Worm (Caenorhabditis elegans): ENCODE results near the gene B0252.1.

The B0252.1 gene

ce11 chrII:6935975-6936374 lies 16.5 kb downstream of the B0252.1 start:
- TF ChIP-seq C08G9.2 (tag; optimal IDR thresholded peaks at IDR 0.05) (no peak), unc-55 (GFP tag; optimal IDR thresholded peaks at IDR 0.05) (peak; percentile 26)

- TF ChIP-seq ztf-16 (tag; optimal IDR thresholded peaks at IDR 0.05) (no peak), T23F11.4 (GFP tag; optimal IDR thresholded peaks at IDR 0.05) (no peak), hlh-13 (GFP tag; optimal IDR thresholded peaks at IDR 0.05) (no peak), elt-4 (tag; optimal IDR thresholded peaks at IDR 0.05) (no peak), ceh-45 (GFP tag; IDR thresholded peaks at IDR 0.05) (no peak), rnt-1 (tag; optimal IDR thresholded peaks at IDR 0.05) (no peak), unc-86 (tag; optimal IDR thresholded peaks at IDR 0.05) (no peak), ceh-19 (GFP tag; optimal IDR thresholded peaks at IDR 0.05) (no peak)
Measured at ce11 chrII:6936528-6936927, 17.0 kb downstream of the B0252.1 start.

DNA sequence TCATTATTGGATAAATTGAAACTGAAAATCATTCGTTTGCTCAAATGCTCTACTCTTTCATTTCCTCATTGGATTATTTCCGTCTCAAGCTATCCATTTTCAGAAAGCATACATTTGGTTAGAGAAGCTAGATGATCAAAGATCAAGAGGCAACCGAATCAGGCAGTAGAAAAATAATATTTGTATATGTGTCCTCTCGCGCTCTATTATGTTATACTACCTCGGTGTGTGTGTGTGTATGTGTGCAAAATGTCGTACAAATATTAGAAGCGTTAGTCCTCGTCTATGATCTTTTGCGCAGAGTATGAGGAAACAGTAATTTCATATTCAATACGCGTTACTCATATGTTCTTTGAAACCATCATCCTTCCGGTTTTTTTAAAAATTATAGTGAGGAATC lies 17.6 kb downstream of the B0252.1 start:
- TF ChIP-seq ceh-2 (tag; optimal IDR thresholded peaks at IDR 0.05) (no peak), fkh-10 (GFP tag; optimal IDR thresholded peaks at IDR 0.05) (no peak), tbx-2 (tag; optimal IDR thresholded peaks at IDR 0.05) (peak; percentile 41), hlh-30 (tag; optimal IDR thresholded peaks at IDR 0.05; ENCODE audit: insufficient read depth) (no peak), unc-86 (tag; optimal IDR thresholded peaks at IDR 0.05) (no peak), odd-2 (tag; optimal IDR thresholded peaks at IDR 0.05) (no peak), sox-2 (GFP tag; IDR thresholded peaks at IDR 0.05) (no peak)

DNA sequence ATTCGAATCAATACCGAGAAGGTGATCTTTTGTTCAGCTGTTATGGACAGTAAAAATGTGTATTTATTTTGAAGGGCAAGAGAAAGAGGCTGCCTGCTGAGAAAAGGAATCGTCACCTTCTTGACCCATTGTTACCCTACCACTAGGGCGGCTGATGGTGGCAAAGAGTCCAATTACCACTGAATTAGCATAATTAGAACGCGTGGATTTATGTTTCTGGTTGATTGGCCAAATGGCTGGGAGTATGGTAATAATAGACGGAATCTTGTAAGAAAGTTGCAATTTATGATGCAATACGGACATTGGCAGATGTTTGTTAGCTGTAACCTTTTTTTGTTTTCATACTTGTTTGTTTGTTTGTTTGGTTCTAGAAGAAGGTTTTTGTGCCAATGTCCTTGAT lies 20.4 kb downstream of the B0252.1 start:
- TF ChIP-seq ceh-34 (tag; optimal IDR thresholded peaks at IDR 0.05) (peak; percentile 14), ceh-6 (GFP tag; optimal IDR thresholded peaks at IDR 0.05) (no peak), madf-2 (tag; optimal IDR thresholded peaks at IDR 0.05) (no peak), npax-4 (tag; optimal IDR thresholded peaks at IDR 0.05) (no peak), K09A11.1 (tag; optimal IDR thresholded peaks at IDR 0.05; ENCODE audit: insufficient read depth) (no peak), ceh-31 (tag; optimal IDR thresholded peaks at IDR 0.05) (peak; percentile 71), C08G9.2 (tag; optimal IDR thresholded peaks at IDR 0.05) (no peak), sdc-2 (tag; optimal IDR thresholded peaks at IDR 0.05) (no peak), fkh-10 (GFP tag; optimal IDR thresholded peaks at IDR 0.05) (no peak), sox-2 (GFP tag; IDR thresholded peaks at IDR 0.05) (peak; percentile 63; the same call in 1 of the 2 replicates), pha-2 (tag; optimal IDR thresholded peaks at IDR 0.05) (no peak), C38D4.7 (GFP tag; optimal IDR thresholded peaks at IDR 0.05) (no peak), unc-42 (tag; optimal IDR thresholded peaks at IDR 0.05) (peak; percentile 9), ref-2 (tag; optimal IDR thresholded peaks at IDR 0.05) (peak; percentile 41), sox-4 (tag; optimal IDR thresholded peaks at IDR 0.05) (no peak)

- TF ChIP-seq pag-3 (tag; optimal IDR thresholded peaks at IDR 0.05; ENCODE audit: borderline replicate concordance) (no peak), pha-4 (tag; optimal IDR thresholded peaks at IDR 0.05) (no peak), ceh-14 (tag; optimal IDR thresholded peaks at IDR 0.05) (no peak), hlh-30 (tag; optimal IDR thresholded peaks at IDR 0.05; ENCODE audit: insufficient read depth) (no peak), nfya-1 (tag; optimal IDR thresholded peaks at IDR 0.05) (peak; percentile 1), eyg-1 (tag; optimal IDR thresholded peaks at IDR 0.05) (no peak), unc-42 (tag; optimal IDR thresholded peaks at IDR 0.05) (peak; percentile 67), ceh-6 (GFP tag; optimal IDR thresholded peaks at IDR 0.05) (no peak)
Measured at ce11 chrII:6940726-6941230, 21.3 kb downstream of the B0252.1 start.
